Worm (Caenorhabditis elegans) whole organism, L1 larva: Measurements from ENCODE around the gene tag-120.

Experiments used
- C16A3.4 ChIP-seq: fragments of 150-350 bp; optimal IDR thresholded peaks from 2 replicates; lab custom pipeline; 2014; ENCODE audit warnings: missing biosample characterization, missing genetic modification characterization
- C34B4.2 ChIP-seq: sonication (generic microtip); optimal IDR thresholded peaks from 2 replicates; lab custom pipeline; 2017; ENCODE audit warnings: mild to moderate bottlenecking, missing genetic modification characterization, missing compliant biosample characterization
- aha-1 ChIP-seq: fragments of 150-350 bp; optimal IDR thresholded peaks from 2 replicates; lab custom pipeline; 2014; ENCODE audit warnings: missing biosample characterization, missing genetic modification characterization
- alr-1 ChIP-seq: fragments of 200-800 bp; sonication (Bioruptor generic); optimal IDR thresholded peaks from 2 replicates; lab custom pipeline; 2018; ENCODE audit warnings: borderline replicate concordance, mild to moderate bottlenecking, missing genetic modification characterization, missing compliant biosample characterization
- aly-2 ChIP-seq: fragments of 150-350 bp; optimal IDR thresholded peaks from 2 replicates; lab custom pipeline; 2014; ENCODE audit warnings: missing biosample characterization, missing genetic modification characterization
- ceh-82 ChIP-seq, 3 experiments: fragments of 150-350 bp in 1 of 3; sonication (generic microtip) in 2 of 3; optimal IDR thresholded peaks; 2 replicates each; lab custom pipeline; 2014 to 2017; ENCODE audit warnings: missing biosample characterization in 3 of 3, missing genetic modification characterization in 3 of 3
- ceh-90 ChIP-seq: sonication (generic microtip); optimal IDR thresholded peaks from 2 replicates; lab custom pipeline; 2016; ENCODE audit warnings: missing genetic modification characterization, missing compliant biosample characterization
- dpl-1 ChIP-seq, 3 experiments: fragments of 150-350 bp in 2 of 3; sonication (generic microtip) in 1 of 3; optimal IDR thresholded peaks; 2 replicates each; lab custom pipeline; 2014 to 2017; ENCODE audit warnings: missing biosample characterization in 3 of 3, missing genetic modification characterization in 3 of 3, missing genetic modification reagents in 3 of 3
- efl-1 ChIP-seq, 4 experiments: fragments of 150-350 bp; optimal IDR thresholded peaks in 3 of 4; peaks in 1 of 4; 1 replicate in 1 of 4; 2 replicates in 3 of 4; lab custom pipeline; 2014; ENCODE audit warnings: missing biosample characterization in 2 of 4, missing genetic modification characterization in 2 of 4, missing genetic modification reagents in 2 of 4
- fkh-10 ChIP-seq: sonication (generic microtip); optimal IDR thresholded peaks from 2 replicates; lab custom pipeline; 2017; ENCODE audit warnings: missing biosample characterization, missing genetic modification reagents, missing genetic modification characterization
- fkh-4 ChIP-seq: sonication (generic microtip); optimal IDR thresholded peaks from 2 replicates; lab custom pipeline; 2016; ENCODE audit warnings: missing compliant biosample characterization, missing genetic modification characterization, borderline replicate concordance
- fkh-8 ChIP-seq: sonication (generic microtip); optimal IDR thresholded peaks from 2 replicates; lab custom pipeline; 2016; ENCODE audit warnings: mild to moderate bottlenecking, missing genetic modification characterization, missing compliant biosample characterization
- fos-1 ChIP-seq: fragments of 150-350 bp; optimal IDR thresholded peaks from 2 replicates; lab custom pipeline; 2014; ENCODE audit warnings: missing biosample characterization, missing genetic modification characterization
- hpl-2 ChIP-seq: fragments of 150-350 bp; optimal IDR thresholded peaks from 2 replicates; lab custom pipeline; 2014; ENCODE audit warnings: missing biosample characterization, missing genetic modification reagents, missing genetic modification characterization
- irx-1 ChIP-seq: sonication (generic microtip); optimal IDR thresholded peaks from 2 replicates; lab custom pipeline; 2016; ENCODE audit warnings: missing genetic modification characterization, missing compliant biosample characterization
- isw-1 ChIP-seq: fragments of 200-800 bp; sonication (Bioruptor generic); IDR thresholded peaks from 2 replicates; pipeline ENCODE4 v1.3.6; 2022; ENCODE audit warnings: missing genetic modification characterization, missing compliant biosample characterization
- lin-13 ChIP-seq: fragments of 150-350 bp; optimal IDR thresholded peaks from 2 replicates; lab custom pipeline; 2014; ENCODE audit warnings: missing biosample characterization, missing genetic modification reagents, missing genetic modification characterization
- lin-14 ChIP-seq: fragments of 200-800 bp; sonication (Bioruptor generic); optimal IDR thresholded peaks from 2 replicates; lab custom pipeline; 2018; ENCODE audit warnings: mild to moderate bottlenecking, missing genetic modification characterization, moderate library complexity, missing compliant biosample characterization
- lin-15B ChIP-seq: fragments of 150-350 bp; sonication (generic microtip); optimal IDR thresholded peaks from 3 replicates; lab custom pipeline; 2014; ENCODE audit warnings: missing biosample characterization, missing genetic modification characterization
- lin-35 ChIP-seq, 2 experiments: fragments of 150-350 bp; optimal IDR thresholded peaks; 2 replicates each; lab custom pipeline; 2014; ENCODE audit warnings: missing biosample characterization in 2 of 2, missing genetic modification characterization in 2 of 2, missing genetic modification reagents in 2 of 2
- lin-39 ChIP-seq: fragments of 150-350 bp; optimal IDR thresholded peaks from 2 replicates; lab custom pipeline; 2014; ENCODE audit warnings: missing biosample characterization, missing genetic modification reagents, missing genetic modification characterization
- lsy-2 ChIP-seq, 2 experiments: fragments of 150-350 bp; optimal IDR thresholded peaks; 2 replicates each; lab custom pipeline; 2014; ENCODE audit warnings: missing biosample characterization in 2 of 2, missing genetic modification characterization in 2 of 2
- nhr-11 ChIP-seq: fragments of 150-350 bp; optimal IDR thresholded peaks from 2 replicates; lab custom pipeline; 2014; ENCODE audit warnings: missing biosample characterization, missing genetic modification characterization
- nhr-28 ChIP-seq: fragments of 150-350 bp; optimal IDR thresholded peaks from 2 replicates; lab custom pipeline; 2014; ENCODE audit warnings: missing biosample characterization, missing genetic modification characterization
- nhr-71 ChIP-seq: sonication (generic microtip); optimal IDR thresholded peaks from 2 replicates; lab custom pipeline; 2016; ENCODE audit warnings: mild to moderate bottlenecking, missing genetic modification characterization, moderate library complexity, missing compliant biosample characterization
- nhr-90 ChIP-seq: sonication (generic microtip); optimal IDR thresholded peaks from 2 replicates; lab custom pipeline; 2016; ENCODE audit warnings: mild to moderate bottlenecking, missing genetic modification characterization, missing compliant biosample characterization; ENCODE audit not compliant: poor library complexity
- snpc-4 ChIP-seq: fragments of 150-350 bp; optimal IDR thresholded peaks from 2 replicates; lab custom pipeline; 2014; ENCODE audit warnings: missing biosample characterization, missing genetic modification characterization
- snu-23 ChIP-seq: sonication (generic microtip); optimal IDR thresholded peaks from 2 replicates; lab custom pipeline; 2016; ENCODE audit warnings: missing genetic modification characterization, missing compliant biosample characterization
- sup-37 ChIP-seq: fragments of 200-800 bp; sonication (Bioruptor generic); optimal IDR thresholded peaks from 2 replicates; lab custom pipeline; 2018; ENCODE audit warnings: mild to moderate bottlenecking, missing genetic modification characterization, missing compliant biosample characterization
- swsn-7 ChIP-seq: sonication (generic microtip); optimal IDR thresholded peaks from 2 replicates; lab custom pipeline; 2016; ENCODE audit warnings: missing genetic modification characterization, missing compliant biosample characterization
- tbx-2 ChIP-seq: sonication (generic microtip); optimal IDR thresholded peaks from 2 replicates; lab custom pipeline; 2016; ENCODE audit warnings: missing genetic modification characterization, missing compliant biosample characterization
- unc-130 ChIP-seq: fragments of 150-350 bp; optimal IDR thresholded peaks from 2 replicates; lab custom pipeline; 2017; ENCODE audit warnings: missing biosample characterization, missing genetic modification characterization, inconsistent platforms
- unc-30 ChIP-seq: sonication (generic microtip); optimal IDR thresholded peaks from 2 replicates; lab custom pipeline; 2017; ENCODE audit warnings: missing biosample characterization, missing genetic modification characterization
- unc-86 ChIP-seq: sonication (generic microtip); optimal IDR thresholded peaks from 2 replicates; lab custom pipeline; 2016; ENCODE audit warnings: missing genetic modification characterization, missing compliant biosample characterization
- vab-15 ChIP-seq: sonication (generic microtip); optimal IDR thresholded peaks from 2 replicates; lab custom pipeline; 2017; ENCODE audit warnings: missing genotype, mild to moderate bottlenecking, missing genetic modification characterization, missing compliant biosample characterization
- zip-4 ChIP-seq: fragments of 200-800 bp; sonication (Bioruptor generic); optimal IDR thresholded peaks from 2 replicates; lab custom pipeline; 2018; ENCODE audit warnings: mild to moderate bottlenecking, missing genetic modification characterization, moderate library complexity, missing compliant biosample characterization

tag-120 gene

DNA sequence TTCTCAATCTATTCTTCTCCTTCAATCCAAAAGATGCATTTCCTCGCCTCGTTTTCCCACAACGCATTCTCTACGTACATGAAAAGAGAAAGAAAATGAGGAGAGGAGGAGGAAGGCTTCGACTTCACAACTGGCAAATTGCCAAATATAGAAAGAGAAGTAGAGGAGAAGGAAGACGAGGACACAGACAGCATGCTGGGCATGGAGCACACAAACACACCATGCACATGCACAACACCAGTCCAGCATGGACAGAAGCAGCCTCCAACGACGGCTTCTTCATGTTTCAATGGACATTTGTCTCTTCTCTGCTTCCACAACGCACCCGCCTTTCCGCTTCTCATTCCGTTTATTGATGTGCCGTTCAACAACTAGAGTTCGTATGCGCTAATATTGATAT is 45.0 kb downstream of the tag-120 start:
- TF ChIP-seq lin-35 (GFP tag; optimal IDR thresholded peaks at IDR 0.05; lab: Kevin White, UChicago) (peak in 1 of 2 experiments; percentile 38), lin-13 (no peak), unc-130 (tag; lab: Kevin White, UChicago) (no peak), unc-30 (no peak), vab-15 (tag; lab: Kevin White, UChicago) (no peak), lsy-2 (tag; optimal IDR thresholded peaks at IDR 0.05; lab: Kevin White, UChicago) (peak in 1 of 2 experiments; percentile 43), swsn-7 (peak; percentile 18), fkh-10 (GFP tag; lab: Kevin White, UChicago) (peak; percentile 68), efl-1 (optimal IDR thresholded peaks at IDR 0.05; lab: Kevin White, UChicago) (peak; percentile 9 to 19), efl-1 (GFP tag; optimal IDR thresholded peaks at IDR 0.05 in 1 of 2; lab: Kevin White, UChicago) (no peak), lin-14 (GFP tag; lab: Kevin White, UChicago) (peak; percentile 84), nhr-90 (no peak), lin-15B (no peak), fkh-4 (tag; lab: Kevin White, UChicago) (no peak), hpl-2 (GFP tag; lab: Kevin White, UChicago) (no peak), fos-1 (tag; lab: Kevin White, UChicago) (no peak), nhr-71 (tag; lab: Kevin White, UChicago) (peak; percentile 23), fkh-8 (tag; lab: Kevin White, UChicago) (peak; percentile 71), dpl-1 (GFP tag; optimal IDR thresholded peaks at IDR 0.05; lab: Kevin White, UChicago) (peak in 1 of 3 experiments; percentile 4), ceh-82 (tag; optimal IDR thresholded peaks at IDR 0.05; lab: Kevin White, UChicago) (peak in 2 of 3 experiments; percentile 36 to 64), C34B4.2 (tag; lab: Kevin White, UChicago) (no peak), snpc-4 (tag; lab: Kevin White, UChicago) (no peak), snu-23 (GFP tag; lab: Kevin White, UChicago) (peak; percentile 13), tbx-2 (tag; lab: Kevin White, UChicago) (peak; percentile 38)
- TF ChIP-seq, all 84 proteins: peak for 12

DNA sequence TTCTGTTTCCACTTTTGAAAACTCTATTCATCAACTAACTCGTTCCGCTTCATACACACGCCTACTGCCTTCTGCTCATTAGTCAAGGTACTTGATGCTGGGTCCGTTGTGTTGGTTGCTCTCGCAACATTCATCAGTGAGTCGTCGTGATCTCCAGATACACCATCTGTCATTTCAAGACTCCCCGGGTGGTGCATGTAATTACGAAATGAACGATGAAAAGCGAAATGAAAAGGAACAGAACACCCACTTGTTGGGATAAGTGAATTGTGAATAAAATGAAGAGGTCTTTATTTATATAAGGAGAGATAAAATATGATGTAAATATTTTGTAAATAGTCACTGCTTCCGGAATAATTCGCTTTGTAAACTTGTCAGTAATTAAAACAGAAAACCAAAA is 45.7 kb downstream of the tag-120 start:
- TF ChIP-seq C16A3.4 (no peak), efl-1 (optimal IDR thresholded peaks at IDR 0.05; lab: Kevin White, UChicago) (no peak), efl-1 (GFP tag; optimal IDR thresholded peaks at IDR 0.05 in 1 of 2; lab: Kevin White, UChicago) (peak in 1 of 2 experiments; percentile 28)
- TF ChIP-seq, all 84 proteins: peak for 1

- TF ChIP-seq vab-15 (tag; lab: Kevin White, UChicago) (no peak), C34B4.2 (tag; lab: Kevin White, UChicago) (no peak), nhr-90 (no peak), lin-39 (tag; lab: Kevin White, UChicago) (no peak), tbx-2 (tag; lab: Kevin White, UChicago) (no peak), aha-1 (tag; lab: Kevin White, UChicago) (no peak), aly-2 (tag; lab: Kevin White, UChicago) (no peak), alr-1 (tag; lab: Kevin White, UChicago) (no peak), isw-1 (no peak), nhr-11 (tag; lab: Kevin White, UChicago) (no peak), nhr-28 (no peak), swsn-7 (no peak), irx-1 (tag; lab: Kevin White, UChicago) (no peak), ceh-82 (tag; optimal IDR thresholded peaks at IDR 0.05; lab: Kevin White, UChicago) (no peak), ceh-90 (tag; lab: Kevin White, UChicago) (no peak), unc-86 (tag; lab: Kevin White, UChicago) (no peak), sup-37 (no peak), lin-13 (no peak), zip-4 (GFP tag; lab: Kevin White, UChicago) (no peak), unc-130 (tag; lab: Kevin White, UChicago) (no peak)
- TF ChIP-seq, all 84 proteins: peak for 0
These were observed 48.1 kb downstream of the tag-120 start, which contains the start of gene pitr-4 for ce11 chrV:9661514-9661913. TSS of gene pitr-4 (minus strand) at chrV:9661614.
